Worm (Caenorhabditis elegans) whole organism, midembryonic: ENCODE data around the gene trp-2.

Experiments used
- T22C8.4 ChIP-seq: fragments of 200-800 bp; sonication (Bioruptor generic); IDR thresholded peaks from 2 replicates; pipeline ENCODE4 v1.3.6; 2022; ENCODE audit warnings: missing genetic modification characterization, missing compliant biosample characterization
- cog-1 ChIP-seq: sonication (generic microtip); optimal IDR thresholded peaks from 2 replicates; lab custom pipeline; 2016; ENCODE audit warnings: missing genetic modification characterization, missing compliant biosample characterization
- flt-1 ChIP-seq: fragments of 200-800 bp; sonication (Bioruptor generic); IDR thresholded peaks from 2 replicates; pipeline ENCODE4 v1.3.6; 2022; ENCODE audit warnings: missing genetic modification characterization, missing compliant biosample characterization
- klf-2 ChIP-seq: fragments of 200-800 bp; sonication (Bioruptor generic); conservative IDR thresholded peaks from 2 replicates; pipeline ENCODE4 v1.3.6; 2022; ENCODE audit warnings: missing genetic modification reagents, missing genetic modification characterization, missing compliant biosample characterization
- med-1 ChIP-seq: sonication (generic microtip); optimal IDR thresholded peaks from 2 replicates; lab custom pipeline; 2017; ENCODE audit warnings: missing genetic modification characterization, mild to moderate bottlenecking, missing compliant biosample characterization, antibody characterized with exemption, missing genetic modification reagents; ENCODE audit not compliant: insufficient read depth
- ref-1 ChIP-seq: fragments of 200-800 bp; sonication (Bioruptor generic); conservative IDR thresholded peaks from 2 replicates; pipeline ENCODE4 v1.3.6; 2022; ENCODE audit warnings: missing genetic modification reagents, missing genetic modification characterization, missing compliant biosample characterization
- tab-1 ChIP-seq: fragments of 200-800 bp; sonication (Bioruptor generic); IDR thresholded peaks from 2 replicates; pipeline ENCODE4 v1.3.6; 2022; ENCODE audit warnings: missing genetic modification characterization, missing compliant biosample characterization
- ztf-23 ChIP-seq: fragments of 200-800 bp; sonication (Bioruptor generic); IDR thresholded peaks from 2 replicates; pipeline ENCODE4 v1.3.6; 2022; ENCODE audit warnings: missing genetic modification reagents, missing genetic modification characterization, missing compliant biosample characterization
- ztf-29 ChIP-seq: fragments of 200-800 bp; sonication (Bioruptor generic); IDR thresholded peaks from 2 replicates; pipeline ENCODE4 v1.3.6; 2022; ENCODE audit warnings: missing genetic modification reagents, missing genetic modification characterization, missing compliant biosample characterization

The trp-2 gene

DNA sequence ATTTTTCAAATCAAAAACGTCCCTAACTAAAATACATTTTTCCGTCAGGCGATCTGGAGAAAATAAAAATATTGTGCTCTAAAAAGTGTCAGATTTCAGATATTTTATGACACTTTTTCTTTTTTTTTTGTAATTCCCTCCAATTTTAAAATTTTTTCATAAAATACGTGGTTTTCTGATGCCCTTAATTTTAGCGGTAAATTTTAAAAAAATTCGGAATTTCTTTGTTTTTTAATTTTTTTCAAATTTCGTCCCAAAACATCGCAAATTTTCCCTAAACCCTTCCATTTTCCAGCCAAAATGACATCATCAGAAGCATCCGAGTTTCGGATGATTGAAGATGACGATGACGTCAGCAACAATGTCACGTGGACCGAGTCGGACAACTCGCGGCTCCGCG lies at the start of gene trp-2:
trp-2 (plus strand) TSS at position 301 of the 400 bp plus-strand sequence.
- TF ChIP-seq klf-2 (GFP tag; lab: Robert Waterston, UW) (no peak), ref-1 (GFP tag; lab: Robert Waterston, UW) (no peak), cog-1 (no peak), ztf-23 (GFP tag; lab: Robert Waterston, UW) (no peak), flt-1 (GFP tag; lab: Robert Waterston, UW) (no peak), ztf-29 (no peak), T22C8.4 (no peak), med-1 (no peak), tab-1 (GFP tag; lab: Robert Waterston, UW) (no peak)

DNA sequence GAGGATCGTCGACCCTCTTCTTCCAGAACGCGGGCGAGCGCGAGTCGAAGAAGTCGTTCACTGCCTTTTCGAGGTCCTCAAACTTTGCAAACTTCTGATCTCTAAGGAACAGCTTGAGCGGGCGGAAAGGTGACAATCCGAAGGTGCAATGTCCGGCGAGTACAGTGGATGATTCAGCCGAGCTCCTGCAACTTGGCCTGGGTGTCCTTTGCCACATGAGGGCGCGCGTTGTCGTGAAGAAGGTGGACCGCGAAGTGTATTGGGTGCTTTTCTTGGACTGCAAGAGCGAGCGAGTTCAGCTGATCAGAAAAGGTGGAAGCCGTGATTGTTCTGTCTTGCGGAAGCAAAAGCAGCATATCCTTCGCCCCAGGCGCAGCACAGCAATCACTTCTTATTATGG lies 49.7 kb upstream of the trp-2 start:
- no peak for TF ChIP-seq ref-1 (GFP tag; lab: Robert Waterston, UW)
- no peak for TF ChIP-seq T22C8.4
- no peak for TF ChIP-seq ztf-29
- no peak for TF ChIP-seq klf-2 (GFP tag; lab: Robert Waterston, UW)

DNA sequence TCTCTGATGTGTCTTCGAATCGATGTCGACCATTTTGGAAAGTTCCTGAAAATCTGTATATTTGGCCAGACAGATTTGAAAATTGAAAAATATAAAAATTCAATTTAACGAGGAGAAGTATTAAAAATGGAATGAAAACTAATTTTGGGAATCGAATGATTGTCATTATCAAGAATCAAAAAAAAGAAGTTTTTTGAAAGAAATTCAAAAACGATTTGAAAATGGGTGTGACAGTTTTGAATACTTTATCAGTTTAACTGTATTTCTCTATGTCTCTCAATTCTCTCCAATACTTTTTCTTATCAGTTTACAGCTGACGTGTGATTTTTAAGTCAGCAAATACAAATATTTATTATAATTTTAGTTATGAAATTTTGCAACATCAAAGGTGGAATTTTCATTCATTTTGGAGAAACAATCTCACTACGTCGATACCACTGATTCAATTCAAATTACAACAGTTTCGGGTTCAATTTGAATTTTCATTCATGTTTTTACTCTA lies 48.2 kb upstream of the trp-2 start, which contains the start of gene fbxa-59:
fbxa-59 (minus strand) TSS at position 51 of the 502 bp plus-strand sequence.
- TF ChIP-seq ref-1 (GFP tag; lab: Robert Waterston, UW) (no peak), med-1 (no peak)

DNA sequence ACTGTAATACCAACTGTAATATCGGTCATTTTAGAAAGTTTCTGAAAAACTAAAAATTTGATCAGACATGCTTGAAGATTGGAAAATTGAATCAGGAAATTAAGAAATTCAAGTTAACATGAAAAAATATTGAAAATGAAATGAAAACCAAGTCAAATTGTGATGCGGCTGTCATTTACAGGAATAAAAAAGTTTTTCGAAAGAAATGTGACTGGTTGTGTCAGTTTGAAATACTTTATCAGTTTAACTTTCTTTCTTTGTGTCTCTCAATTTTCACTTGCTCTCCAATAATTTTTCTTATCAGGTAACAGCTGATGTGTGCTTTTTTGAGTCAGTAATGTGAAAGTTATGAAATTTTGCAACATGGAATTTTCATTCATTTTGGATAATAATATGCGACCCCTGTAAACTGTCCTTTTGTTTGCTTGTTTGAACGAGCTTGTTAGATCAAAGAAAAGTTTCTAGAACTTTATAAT lies 45.4 kb upstream of the trp-2 start, which contains the start of gene fbxa-60:
fbxa-60 (minus strand) TSS at position 51 of the 476 bp plus-strand sequence.
- TF ChIP-seq klf-2 (GFP tag; lab: Robert Waterston, UW) (no peak), ztf-23 (GFP tag; lab: Robert Waterston, UW) (no peak), tab-1 (GFP tag; lab: Robert Waterston, UW) (no peak), ref-1 (GFP tag; lab: Robert Waterston, UW) (no peak), ztf-29 (no peak), flt-1 (GFP tag; lab: Robert Waterston, UW) (no peak), cog-1 (no peak), T22C8.4 (no peak), med-1 (no peak)

DNA sequence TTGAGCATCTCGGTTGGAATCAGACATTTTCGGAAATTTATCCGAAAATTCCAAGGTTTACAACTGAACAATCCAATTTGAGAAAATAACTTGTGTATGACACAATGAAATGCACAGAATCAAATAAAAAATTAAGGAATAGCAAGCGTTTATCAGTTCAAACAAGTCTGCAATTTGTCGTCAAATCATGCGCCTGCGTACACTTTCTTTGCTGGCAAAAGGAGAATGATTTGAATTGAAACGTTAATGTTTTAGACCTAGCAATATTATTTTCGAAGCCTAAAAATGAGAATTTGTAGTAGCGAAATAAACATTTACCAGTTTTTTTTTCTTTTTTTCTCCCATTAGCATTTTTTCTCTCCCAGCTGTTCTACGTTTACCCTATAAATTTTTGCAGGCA lies 41.2 kb upstream of the trp-2 start, which contains the start of the genes fbxa-67 and fbxa-11:
fbxa-67 (minus strand) TSS at position 199 of the 400 bp plus-strand sequence.
fbxa-11 (plus strand) TSS at position 398 of the 400 bp plus-strand sequence.
- no peak for TF ChIP-seq med-1
- no peak for TF ChIP-seq ztf-23 (GFP tag; lab: Robert Waterston, UW)
- no peak for TF ChIP-seq ztf-29
- no peak for TF ChIP-seq T22C8.4
- no peak for TF ChIP-seq ref-1 (GFP tag; lab: Robert Waterston, UW)
- no peak for TF ChIP-seq cog-1
- no peak for TF ChIP-seq tab-1 (GFP tag; lab: Robert Waterston, UW)
- TF ChIP-seq flt-1 (GFP tag; lab: Robert Waterston, UW), result no peak
- TF ChIP-seq klf-2 (GFP tag; lab: Robert Waterston, UW), result no peak

DNA sequence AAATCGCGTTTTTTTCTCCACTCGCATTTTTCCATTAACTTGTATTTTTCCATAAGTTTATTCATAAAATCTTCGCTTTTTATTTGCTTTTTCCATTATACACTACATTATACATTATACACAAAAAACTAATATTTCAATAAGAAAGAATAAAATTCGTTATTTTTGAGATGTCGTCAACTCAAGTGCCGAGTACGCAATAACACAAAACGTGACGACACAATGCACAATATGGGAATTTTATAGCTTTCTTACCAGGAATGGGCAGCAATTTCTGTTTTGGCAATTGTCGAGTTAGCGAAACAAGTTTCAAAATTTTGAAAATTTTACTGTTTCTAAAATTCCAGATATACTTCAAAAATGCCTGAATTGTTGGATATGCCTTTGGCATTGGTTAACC lies 39.5 kb upstream of the trp-2 start, which contains the start of gene fbxa-10:
fbxa-10 (plus strand) TSS at position 207 of the 400 bp plus-strand sequence.
- TF ChIP-seq ztf-23 (GFP tag; lab: Robert Waterston, UW) (no peak), klf-2 (GFP tag; lab: Robert Waterston, UW) (no peak), T22C8.4 (no peak)

DNA sequence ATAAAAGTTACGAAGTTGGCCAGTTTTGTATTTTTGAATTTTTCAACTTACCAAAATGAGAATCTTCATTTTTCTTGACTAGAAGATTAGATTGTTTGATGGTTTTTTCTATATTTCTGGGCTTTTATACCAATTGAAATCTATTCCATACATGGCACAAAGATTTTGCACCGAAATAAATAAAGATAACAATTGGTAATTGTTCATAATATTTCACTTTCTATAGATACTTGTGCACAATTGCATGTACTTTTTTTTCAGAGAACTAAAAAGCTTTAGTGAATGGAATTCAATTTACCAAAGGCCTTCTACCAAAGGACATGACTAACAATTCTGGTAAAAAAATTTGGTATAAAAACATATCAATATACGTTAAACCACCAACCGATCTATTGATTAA lies 37.1 kb upstream of the trp-2 start, which contains the start of the genes T12B5.15 and T12B5.14:
T12B5.15 (minus strand) TSS at position 101 of the 400 bp plus-strand sequence.
T12B5.14 (plus strand) TSS at position 321 of the 400 bp plus-strand sequence.
- TF ChIP-seq ref-1 (GFP tag; lab: Robert Waterston, UW) (no peak), ztf-23 (GFP tag; lab: Robert Waterston, UW) (no peak), ztf-29 (no peak), flt-1 (GFP tag; lab: Robert Waterston, UW) (no peak), cog-1 (no peak), med-1 (no peak), tab-1 (GFP tag; lab: Robert Waterston, UW) (no peak)

DNA sequence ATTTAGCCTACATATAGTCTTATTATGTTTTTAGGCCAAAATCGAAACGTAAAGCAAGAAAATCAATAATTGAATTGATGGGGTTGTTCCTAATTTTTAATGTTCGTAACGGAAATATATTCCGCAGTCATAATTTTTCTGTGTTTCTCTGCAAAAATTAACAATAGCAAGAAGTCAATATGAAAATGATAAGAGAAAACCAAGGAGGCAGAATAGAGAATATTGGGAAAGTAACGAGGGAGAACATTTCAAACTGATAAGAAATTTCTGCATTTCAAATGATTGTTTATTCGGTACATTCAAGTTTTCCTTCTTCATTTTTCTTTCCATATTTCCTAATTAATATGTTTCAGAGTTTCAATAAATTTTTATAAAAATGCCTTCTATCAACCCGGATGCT lies 35.7 kb upstream of the trp-2 start, which contains the start of gene fbxa-54:
fbxa-54 (plus strand) TSS at position 354 of the 400 bp plus-strand sequence.
- TF ChIP-seq klf-2 (GFP tag; lab: Robert Waterston, UW) (no peak), cog-1 (no peak)

DNA sequence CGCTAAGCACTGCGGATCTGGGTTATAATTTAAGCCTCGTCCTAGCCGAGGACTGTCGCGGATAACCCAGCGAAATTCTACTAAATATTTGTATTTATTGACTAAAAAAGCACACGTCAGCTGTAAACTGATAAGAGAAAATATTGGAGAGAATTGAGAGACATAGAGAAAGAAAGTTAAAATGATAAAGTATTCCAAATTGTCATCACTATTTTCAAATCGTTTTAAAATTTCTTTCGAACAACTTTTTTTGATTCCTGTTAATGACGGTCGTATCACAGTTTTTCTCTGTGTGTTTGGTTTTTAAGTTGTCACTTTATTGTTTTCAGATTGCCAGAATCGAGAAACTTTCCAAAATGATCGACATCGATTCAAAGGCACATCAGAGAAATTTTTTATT lies 29.7 kb upstream of the trp-2 start, which contains the start of gene fbxa-51:
fbxa-51 (plus strand) TSS at position 322 of the 400 bp plus-strand sequence.
- no peak for TF ChIP-seq ztf-29
- TF ChIP-seq ztf-23 (GFP tag; lab: Robert Waterston, UW), result no peak
- TF ChIP-seq ref-1 (GFP tag; lab: Robert Waterston, UW), result no peak
- TF ChIP-seq klf-2 (GFP tag; lab: Robert Waterston, UW), result no peak
- TF ChIP-seq flt-1 (GFP tag; lab: Robert Waterston, UW), result no peak

DNA sequence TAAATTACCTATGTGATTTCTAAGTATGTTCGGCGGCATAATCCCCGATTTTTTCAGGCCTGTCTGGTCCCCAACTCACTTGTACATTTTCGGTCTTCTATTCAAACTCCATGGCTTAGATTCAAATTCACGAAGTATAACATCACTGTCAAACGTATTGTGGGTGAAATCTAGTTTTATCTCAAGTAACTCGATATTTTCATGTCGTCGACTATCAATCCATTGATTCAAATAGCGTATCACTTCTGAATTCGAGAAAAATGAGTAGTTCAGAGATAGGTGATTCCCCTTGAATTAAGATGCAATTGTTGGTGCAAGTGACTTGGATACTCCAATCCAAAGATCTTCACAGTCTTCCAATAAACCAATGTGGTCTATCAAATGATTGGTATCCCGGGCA lies 27.0 kb upstream of the trp-2 start:
- TF ChIP-seq med-1 (no peak), ref-1 (GFP tag; lab: Robert Waterston, UW) (no peak), ztf-23 (GFP tag; lab: Robert Waterston, UW) (no peak), klf-2 (GFP tag; lab: Robert Waterston, UW) (no peak), flt-1 (GFP tag; lab: Robert Waterston, UW) (no peak), tab-1 (GFP tag; lab: Robert Waterston, UW) (no peak), ztf-29 (no peak), T22C8.4 (no peak), cog-1 (no peak)

DNA sequence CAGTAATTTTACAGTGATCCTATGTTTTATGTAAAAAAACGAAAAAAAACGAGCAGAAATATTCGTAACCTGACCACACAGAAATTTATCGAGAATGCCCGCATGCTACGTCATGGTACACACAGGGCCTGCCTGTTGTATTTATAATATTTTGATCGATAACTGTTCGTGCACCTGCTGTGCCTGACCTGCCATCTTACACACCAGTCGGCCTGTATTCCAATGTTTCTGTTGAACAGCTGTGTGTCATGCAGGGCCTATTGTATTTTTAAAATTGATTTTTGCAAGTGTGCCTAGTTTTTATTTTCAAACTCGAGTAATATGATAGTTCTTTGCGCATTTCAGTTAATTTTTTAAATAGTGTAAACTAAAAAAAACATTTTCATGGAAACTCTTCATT lies 25.4 kb upstream of the trp-2 start:
- TF ChIP-seq ztf-29 (no peak), ztf-23 (GFP tag; lab: Robert Waterston, UW) (no peak), tab-1 (GFP tag; lab: Robert Waterston, UW) (no peak), med-1 (no peak), flt-1 (GFP tag; lab: Robert Waterston, UW) (no peak), klf-2 (GFP tag; lab: Robert Waterston, UW) (no peak), cog-1 (no peak), T22C8.4 (no peak), ref-1 (GFP tag; lab: Robert Waterston, UW) (no peak)
